Worm (Caenorhabditis elegans) whole organism, late embryonic: ENCODE results near the gene henn-1.

Experiments
- C38D4.7 ChIP-seq: fragments of 200-800 bp; sonication (Bioruptor generic); optimal IDR thresholded peaks from 2 replicates; lab custom pipeline; 2018; ENCODE audit warnings: mild to moderate bottlenecking, missing genetic modification characterization, moderate library complexity, missing compliant biosample characterization
- Y22D7AL.16 ChIP-seq: sonication (generic microtip); optimal IDR thresholded peaks from 2 replicates; lab custom pipeline; 2016; ENCODE audit warnings: missing genetic modification characterization, missing compliant biosample characterization
- ahr-1 ChIP-seq: sonication (generic microtip); optimal IDR thresholded peaks from 2 replicates; lab custom pipeline; 2016; ENCODE audit warnings: missing genetic modification characterization, missing compliant biosample characterization
- ama-1 ChIP-seq: fragments of 150-350 bp; optimal IDR thresholded peaks from 2 replicates; lab custom pipeline; 2014
- ceh-14 ChIP-seq: sonication (generic microtip); optimal IDR thresholded peaks from 2 replicates; lab custom pipeline; 2016; ENCODE audit warnings: missing genotype, missing genetic modification characterization, missing compliant biosample characterization
- ceh-18 ChIP-seq: sonication (generic microtip); optimal IDR thresholded peaks from 2 replicates; lab custom pipeline; 2016; ENCODE audit warnings: missing genetic modification characterization, missing compliant biosample characterization
- ceh-19 ChIP-seq: fragments of 200-800 bp; sonication (Bioruptor generic); optimal IDR thresholded peaks from 2 replicates; lab custom pipeline; 2018; ENCODE audit warnings: mild to moderate bottlenecking, missing genetic modification characterization, missing compliant biosample characterization
- ceh-2 ChIP-seq: sonication (generic microtip); optimal IDR thresholded peaks from 2 replicates; lab custom pipeline; 2016; ENCODE audit warnings: missing genotype, missing genetic modification characterization, missing compliant biosample characterization
- ceh-24 ChIP-seq: sonication (generic microtip); optimal IDR thresholded peaks from 2 replicates; lab custom pipeline; 2016; ENCODE audit warnings: mild to moderate bottlenecking, missing genetic modification characterization, missing compliant biosample characterization
- ceh-31 ChIP-seq: sonication (generic microtip); optimal IDR thresholded peaks from 2 replicates; lab custom pipeline; 2016; ENCODE audit warnings: missing genetic modification characterization, missing compliant biosample characterization
- ceh-34 ChIP-seq: sonication (generic microtip); optimal IDR thresholded peaks from 2 replicates; lab custom pipeline; 2016; ENCODE audit warnings: mild to moderate bottlenecking, missing genetic modification characterization, missing compliant biosample characterization
- ceh-48 ChIP-seq: sonication (generic microtip); optimal IDR thresholded peaks from 2 replicates; lab custom pipeline; 2016; ENCODE audit warnings: missing genetic modification characterization, inconsistent platforms, missing compliant biosample characterization
- ceh-6 ChIP-seq: fragments of 200-800 bp; sonication (Bioruptor generic); optimal IDR thresholded peaks from 2 replicates; lab custom pipeline; 2018; ENCODE audit warnings: mild to moderate bottlenecking, missing genetic modification characterization, missing compliant biosample characterization
- ceh-9 ChIP-seq: sonication (generic microtip); optimal IDR thresholded peaks from 2 replicates; lab custom pipeline; 2016; ENCODE audit warnings: mild to moderate bottlenecking, missing genetic modification characterization, inconsistent platforms, missing compliant biosample characterization
- dmd-4 ChIP-seq: sonication (generic microtip); optimal IDR thresholded peaks from 2 replicates; lab custom pipeline; 2016; ENCODE audit warnings: borderline replicate concordance, missing genetic modification characterization, missing compliant biosample characterization
- eyg-1 ChIP-seq: sonication (generic microtip); optimal IDR thresholded peaks from 2 replicates; lab custom pipeline; 2016; ENCODE audit warnings: missing genotype, missing genetic modification characterization, missing compliant biosample characterization
- fax-1 ChIP-seq: sonication (generic microtip); optimal IDR thresholded peaks from 2 replicates; lab custom pipeline; 2016; ENCODE audit warnings: missing genotype, missing genetic modification characterization, missing compliant biosample characterization
- fkh-10 ChIP-seq: fragments of 150-350 bp; optimal IDR thresholded peaks from 2 replicates; lab custom pipeline; 2014; ENCODE audit warnings: missing biosample characterization, missing genetic modification reagents, missing genetic modification characterization
- fkh-6 ChIP-seq: sonication (generic microtip); optimal IDR thresholded peaks from 2 replicates; lab custom pipeline; 2016; ENCODE audit warnings: missing genetic modification characterization, missing compliant biosample characterization
- gmeb-2 ChIP-seq: sonication (generic microtip); optimal IDR thresholded peaks from 2 replicates; lab custom pipeline; 2016; ENCODE audit warnings: missing genetic modification characterization, inconsistent platforms, missing compliant biosample characterization
- hlh-13 ChIP-seq: fragments of 200-800 bp; sonication (Bioruptor generic); optimal IDR thresholded peaks from 2 replicates; lab custom pipeline; 2018; ENCODE audit warnings: mild to moderate bottlenecking, missing genetic modification characterization, missing compliant biosample characterization
- hlh-6 ChIP-seq: sonication (generic microtip); optimal IDR thresholded peaks from 2 replicates; lab custom pipeline; 2016; ENCODE audit warnings: missing genotype, missing genetic modification characterization, missing compliant biosample characterization
- hlh-8 ChIP-seq: sonication (generic microtip); optimal IDR thresholded peaks from 2 replicates; lab custom pipeline; 2016; ENCODE audit warnings: missing genotype, missing genetic modification characterization, missing compliant biosample characterization
- lim-6 ChIP-seq: sonication (generic microtip); optimal IDR thresholded peaks from 2 replicates; lab custom pipeline; 2016; ENCODE audit warnings: missing genetic modification characterization, missing compliant biosample characterization
- madf-2 ChIP-seq: sonication (generic microtip); optimal IDR thresholded peaks from 2 replicates; lab custom pipeline; 2017; ENCODE audit warnings: missing genetic modification characterization, missing compliant biosample characterization
- nfya-1 ChIP-seq: sonication (generic microtip); optimal IDR thresholded peaks from 2 replicates; lab custom pipeline; 2017; ENCODE audit warnings: missing genetic modification characterization, mild to moderate bottlenecking, missing compliant biosample characterization, antibody characterized with exemption, moderate library complexity
- nhr-11 ChIP-seq: fragments of 150-350 bp; optimal IDR thresholded peaks from 2 replicates; lab custom pipeline; 2014; ENCODE audit warnings: missing biosample characterization, missing genetic modification characterization
- npax-4 ChIP-seq: sonication (generic microtip); optimal IDR thresholded peaks from 2 replicates; lab custom pipeline; 2016; ENCODE audit warnings: missing genetic modification characterization, missing compliant biosample characterization
- odd-2 ChIP-seq: sonication (generic microtip); optimal IDR thresholded peaks from 2 replicates; lab custom pipeline; 2017; ENCODE audit warnings: antibody characterized with exemption, mild to moderate bottlenecking, missing genetic modification characterization, missing compliant biosample characterization
- pqm-1 ChIP-seq: sonication (generic microtip); optimal IDR thresholded peaks from 2 replicates; lab custom pipeline; 2016; ENCODE audit warnings: missing genetic modification characterization, missing compliant biosample characterization
- pros-1 ChIP-seq: fragments of 150-350 bp; optimal IDR thresholded peaks from 2 replicates; lab custom pipeline; 2014; ENCODE audit warnings: missing biosample characterization, missing genetic modification reagents, missing genetic modification characterization
- ref-2 ChIP-seq: sonication (generic microtip); optimal IDR thresholded peaks from 2 replicates; lab custom pipeline; 2016; ENCODE audit warnings: missing genetic modification characterization, missing compliant biosample characterization
- sox-4 ChIP-seq: sonication (generic microtip); optimal IDR thresholded peaks from 2 replicates; lab custom pipeline; 2017; ENCODE audit warnings: mild to moderate bottlenecking, missing genetic modification characterization, inconsistent platforms, missing compliant biosample characterization
- syd-9 ChIP-seq: sonication (generic microtip); optimal IDR thresholded peaks from 2 replicates; lab custom pipeline; 2016; ENCODE audit warnings: mild to moderate bottlenecking, missing genetic modification characterization, moderate library complexity, missing compliant biosample characterization
- unc-3 ChIP-seq, 2 experiments: fragments of 200-800 bp in 1 of 2; sonication (Bioruptor generic) in 1 of 2; sonication (generic microtip) in 1 of 2; conservative IDR thresholded peaks in 1 of 2; optimal IDR thresholded peaks in 1 of 2; 2 replicates each; pipeline versions ENCODE4 v1.3.6 to Lab custom; 2016 to 2022; ENCODE audit warnings: missing compliant biosample characterization in 2 of 2, missing genetic modification characterization in 2 of 2, missing genetic modification reagents in 1 of 2
- unc-42 ChIP-seq: sonication (generic microtip); optimal IDR thresholded peaks from 2 replicates; lab custom pipeline; 2016; ENCODE audit warnings: missing genotype, missing genetic modification characterization, missing compliant biosample characterization
- unc-55 ChIP-seq: sonication (generic microtip); optimal IDR thresholded peaks from 2 replicates; lab custom pipeline; 2017; ENCODE audit warnings: missing biosample characterization, missing genetic modification reagents, missing genetic modification characterization
- zip-5 ChIP-seq: sonication (generic microtip); optimal IDR thresholded peaks from 2 replicates; lab custom pipeline; 2016; ENCODE audit warnings: missing genetic modification characterization, missing compliant biosample characterization
- ztf-16 ChIP-seq: sonication (generic microtip); optimal IDR thresholded peaks from 2 replicates; lab custom pipeline; 2017; ENCODE audit warnings: missing genetic modification characterization, missing compliant biosample characterization

The henn-1 gene

DNA sequence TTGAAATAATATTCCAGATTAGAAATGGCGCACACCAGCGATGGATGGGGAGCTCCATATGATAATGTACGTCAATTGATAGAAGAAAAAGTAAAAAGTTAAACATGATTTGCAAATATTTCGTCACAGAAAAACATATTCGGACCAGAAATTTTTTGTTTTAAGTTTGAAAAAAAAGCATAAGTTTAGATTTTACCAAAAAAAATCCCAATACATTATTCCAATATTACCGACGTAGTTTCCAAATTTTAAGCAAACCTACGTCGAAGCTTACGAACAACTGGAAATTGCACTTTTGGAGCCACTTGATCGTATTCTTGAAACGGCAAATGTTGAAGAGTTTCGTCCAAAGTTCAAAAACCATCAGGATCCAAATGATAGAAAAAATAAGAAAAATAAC, at the start of gene henn-1:
Gene henn-1, plus strand, starts transcription at position 18 of the 400 bp plus-strand sequence.
- TF ChIP-seq nfya-1, result no peak
- TF ChIP-seq ceh-6 (GFP tag; lab: Kevin White, UChicago), result no peak
- no peak for TF ChIP-seq pros-1 (tag; lab: Kevin White, UChicago)
- no peak for TF ChIP-seq ztf-16 (tag; lab: Kevin White, UChicago)
- TF ChIP-seq ceh-24 (tag; lab: Kevin White, UChicago), result no peak
- TF ChIP-seq eyg-1, result no peak
- TF ChIP-seq pqm-1 (tag; lab: Kevin White, UChicago), result no peak
- TF ChIP-seq fkh-10 (GFP tag; lab: Kevin White, UChicago), result no peak
- no peak for TF ChIP-seq dmd-4
- no peak for TF ChIP-seq ceh-19
- TF ChIP-seq ceh-34 (tag; lab: Kevin White, UChicago), result no peak
- TF ChIP-seq unc-3 (GFP tag; conservative IDR thresholded peaks at IDR 0.05; lab: Robert Waterston, UW), result no peak
- no peak for TF ChIP-seq unc-3 (tag; optimal IDR thresholded peaks at IDR 0.05; lab: Kevin White, UChicago)
- no peak for TF ChIP-seq unc-55 (GFP tag; lab: Kevin White, UChicago)
- TF ChIP-seq madf-2 (tag; lab: Kevin White, UChicago), result no peak
- no peak for TF ChIP-seq hlh-8 (tag; lab: Kevin White, UChicago)
- TF ChIP-seq ceh-2, result no peak
- TF ChIP-seq fax-1 (tag; lab: Kevin White, UChicago), result no peak
- TF ChIP-seq hlh-13 (GFP tag; lab: Kevin White, UChicago), result no peak
- no peak for TF ChIP-seq Y22D7AL.16

- TF ChIP-seq lim-6 (tag; lab: Kevin White, UChicago) (no peak), eyg-1 (no peak), ceh-9 (tag; lab: Kevin White, UChicago) (no peak), ceh-31 (tag; lab: Kevin White, UChicago) (no peak), ahr-1 (tag; lab: Kevin White, UChicago) (no peak), ztf-16 (tag; lab: Kevin White, UChicago) (no peak), fax-1 (tag; lab: Kevin White, UChicago) (no peak)
These were observed 47.3 kb upstream of the henn-1 start for ce11 chrIII:8185130-8185529.

DNA sequence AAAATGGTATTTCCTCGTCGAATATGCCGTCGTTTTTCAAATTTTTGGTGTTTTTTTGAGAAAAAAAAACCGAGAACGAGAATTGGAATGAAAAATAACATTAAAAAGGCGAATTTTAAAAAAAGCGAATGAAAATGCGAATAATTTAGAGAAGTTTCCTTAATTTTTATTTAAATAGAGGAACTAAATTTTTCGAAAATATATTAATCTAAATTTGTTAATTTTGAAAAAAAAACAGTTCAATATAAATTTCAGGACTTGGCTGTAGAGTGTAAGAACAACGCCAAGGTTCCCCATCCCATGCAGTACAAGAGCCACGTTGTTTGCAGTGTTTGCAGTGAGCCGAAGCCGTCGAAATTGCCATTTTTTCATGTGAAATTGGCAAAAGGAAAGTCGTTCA, 41.9 kb upstream of the henn-1 start, which contains the start of gene C50C3.19:
Gene C50C3.19, plus strand, starts transcription at position 301 of the 400 bp plus-strand sequence.
- TF ChIP-seq ceh-14 (tag; lab: Kevin White, UChicago) (no peak), hlh-13 (GFP tag; lab: Kevin White, UChicago) (no peak), nhr-11 (tag; lab: Kevin White, UChicago) (no peak), unc-55 (GFP tag; lab: Kevin White, UChicago) (no peak), odd-2 (no peak), zip-5 (no peak), gmeb-2 (tag; lab: Kevin White, UChicago) (no peak), ama-1 (lab: Kevin White, UChicago) (no peak), sox-4 (tag; lab: Kevin White, UChicago) (no peak), syd-9 (tag; lab: Kevin White, UChicago) (no peak), fkh-6 (tag; lab: Kevin White, UChicago) (no peak), ahr-1 (tag; lab: Kevin White, UChicago) (no peak), pqm-1 (tag; lab: Kevin White, UChicago) (no peak)

ce11 chrIII:8191695-8192094, 40.8 kb upstream of the henn-1 start, which contains the start of gene C50C3.1:
Gene C50C3.1 (plus strand): TSS chrIII:8191995.
- TF ChIP-seq eyg-1 (no peak), zip-5 (no peak), ref-2 (no peak), odd-2 (no peak), syd-9 (tag; lab: Kevin White, UChicago) (no peak), ceh-48 (tag; lab: Kevin White, UChicago) (no peak), unc-3 (GFP tag; conservative IDR thresholded peaks at IDR 0.05; lab: Robert Waterston, UW) (no peak), unc-3 (tag; optimal IDR thresholded peaks at IDR 0.05; lab: Kevin White, UChicago) (no peak), fkh-6 (tag; lab: Kevin White, UChicago) (no peak), sox-4 (tag; lab: Kevin White, UChicago) (no peak), C38D4.7 (no peak), madf-2 (tag; lab: Kevin White, UChicago) (no peak), unc-42 (tag; lab: Kevin White, UChicago) (no peak), Y22D7AL.16 (no peak), hlh-6 (tag; lab: Kevin White, UChicago) (no peak), unc-55 (GFP tag; lab: Kevin White, UChicago) (no peak), ceh-24 (tag; lab: Kevin White, UChicago) (no peak), ceh-6 (GFP tag; lab: Kevin White, UChicago) (no peak), ceh-18 (tag; lab: Kevin White, UChicago) (no peak), ceh-9 (tag; lab: Kevin White, UChicago) (no peak), npax-4 (tag; lab: Kevin White, UChicago) (no peak)
